Worm (Caenorhabditis elegans): ENCODE data around the gene iglr-2.
A peak's percentile ranks its signal among the peaks of the same experiment; 100 is the strongest.

iglr-2 gene

DNA sequence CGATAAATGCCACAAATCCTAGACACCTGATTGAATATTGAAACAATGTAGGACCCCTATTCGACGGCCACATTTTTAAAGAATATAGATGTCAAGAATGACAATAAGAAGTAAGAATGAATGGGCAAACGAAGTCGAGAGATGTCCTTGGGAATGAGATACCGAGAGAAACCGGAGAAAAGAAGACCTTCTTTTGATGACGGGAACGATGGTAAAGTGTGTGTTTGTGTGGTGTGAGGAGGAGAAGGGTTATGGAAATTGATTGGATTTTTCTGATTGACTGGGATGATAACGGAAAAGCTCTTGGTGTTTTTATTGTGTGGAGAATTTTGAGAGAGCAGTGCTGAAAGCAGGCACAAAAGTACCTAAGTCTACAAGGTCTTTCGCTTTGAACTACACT lies 37.5 kb upstream of the iglr-2 start, which contains the start of gene R05D3.9:
Gene R05D3.9 (minus strand): TSS at position 101 of the 400 bp plus-strand sequence.
- TF ChIP-seq nhr-179 (tag; optimal IDR thresholded peaks at IDR 0.05) (no peak), attf-6 (GFP tag; IDR thresholded peaks at IDR 0.05) (no peak), F33H1.4 (GFP tag; IDR thresholded peaks at IDR 0.05) (no peak), ztf-26 (tag; optimal IDR thresholded peaks at IDR 0.05) (no peak), F49E8.2 (tag; optimal IDR thresholded peaks at IDR 0.05; ENCODE audit: insufficient read depth) (no peak), snpc-4 (GFP tag; optimal IDR thresholded peaks at IDR 0.05) (no peak), snpc-4 (tag; optimal IDR thresholded peaks at IDR 0.05) (no peak), ceh-100 (GFP tag; IDR thresholded peaks at IDR 0.05) (no peak), tlf-1 (GFP tag; optimal IDR thresholded peaks at IDR 0.05) (no peak), aptf-2 (GFP tag; conservative IDR thresholded peaks at IDR 0.05) (no peak), unc-62 (GFP tag; optimal IDR thresholded peaks at IDR 0.05) (no peak), Y53G8AR.9 (GFP tag; conservative IDR thresholded peaks at IDR 0.05) (no peak), B0019.2 (GFP tag; conservative IDR thresholded peaks at IDR 0.05) (no peak), Y67H2A.10 (GFP tag; conservative IDR thresholded peaks at IDR 0.05) (no peak), ceh-40 (GFP tag; IDR thresholded peaks at IDR 0.05) (no peak), B0261.1 (tag; optimal IDR thresholded peaks at IDR 0.05) (no peak), ztf-28 (GFP tag; IDR thresholded peaks at IDR 0.05) (no peak), T07F8.4 (tag; optimal IDR thresholded peaks at IDR 0.05) (no peak), ama-1 (optimal IDR thresholded peaks at IDR 0.05) (no peak), ama-1 (GFP tag; optimal IDR thresholded peaks at IDR 0.05) (no peak), madf-6 (GFP tag; IDR thresholded peaks at IDR 0.05) (no peak)

DNA sequence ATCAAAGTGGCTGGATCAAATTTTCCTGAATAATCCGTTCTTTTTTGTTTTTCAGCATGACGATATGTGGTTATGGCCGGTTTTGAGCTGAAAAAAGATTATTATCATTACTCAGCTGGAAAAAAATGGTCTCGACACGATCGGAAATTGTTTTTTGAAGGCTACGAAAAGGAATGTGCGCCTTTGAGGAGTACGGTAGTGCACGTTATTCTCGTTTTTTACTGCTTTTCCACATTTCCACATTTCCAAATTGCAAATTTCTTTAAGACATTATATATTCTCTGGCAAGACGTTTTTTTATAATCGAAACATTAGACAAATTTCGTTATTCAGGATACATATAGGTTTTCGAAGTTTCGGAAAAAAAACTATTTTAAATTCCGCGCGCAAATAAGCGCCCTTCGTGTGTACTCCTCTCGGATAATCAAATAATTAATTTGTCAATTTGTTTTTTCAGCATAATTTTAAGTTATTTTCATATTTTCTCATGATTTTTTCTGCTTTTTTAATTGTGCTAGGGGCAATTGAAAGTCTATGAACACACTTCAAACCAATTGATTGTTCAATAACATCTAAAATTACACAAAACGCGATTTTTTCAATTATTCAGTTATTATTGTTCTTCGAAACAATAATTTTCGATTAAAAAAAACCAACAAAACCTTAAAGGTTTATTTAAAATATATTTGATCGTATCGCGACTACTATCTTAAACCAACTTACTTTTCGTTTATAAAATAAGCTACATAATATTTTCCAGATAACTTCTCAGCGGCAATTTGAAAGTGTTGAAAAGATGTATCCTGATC lies 32.3 kb upstream of the iglr-2 start, which contains the start of gene R05D3.3:
Gene R05D3.3 (plus strand): TSS at position 759 of the 809 bp plus-strand sequence.
- TF ChIP-seq somi-1 (GFP tag; optimal IDR thresholded peaks at IDR 0.05) (no peak), let-607 (tag; optimal IDR thresholded peaks at IDR 0.05) (no peak), C17E4.6 (GFP tag; IDR thresholded peaks at IDR 0.05) (no peak), efl-1 (GFP tag; optimal IDR thresholded peaks at IDR 0.05) (peak; percentile 1), tlf-1 (GFP tag; optimal IDR thresholded peaks at IDR 0.05) (no peak), rec-8 (tag; optimal IDR thresholded peaks at IDR 0.05) (no peak), lsl-1 (GFP tag; optimal IDR thresholded peaks at IDR 0.05) (peak; percentile 74), F33H1.4 (GFP tag; IDR thresholded peaks at IDR 0.05) (peak; percentile 55; the same call in 1 of the 2 replicates), ceh-91 (GFP tag; IDR thresholded peaks at IDR 0.05) (peak; percentile 84), madf-6 (GFP tag; IDR thresholded peaks at IDR 0.05) (peak; percentile 44)

DNA sequence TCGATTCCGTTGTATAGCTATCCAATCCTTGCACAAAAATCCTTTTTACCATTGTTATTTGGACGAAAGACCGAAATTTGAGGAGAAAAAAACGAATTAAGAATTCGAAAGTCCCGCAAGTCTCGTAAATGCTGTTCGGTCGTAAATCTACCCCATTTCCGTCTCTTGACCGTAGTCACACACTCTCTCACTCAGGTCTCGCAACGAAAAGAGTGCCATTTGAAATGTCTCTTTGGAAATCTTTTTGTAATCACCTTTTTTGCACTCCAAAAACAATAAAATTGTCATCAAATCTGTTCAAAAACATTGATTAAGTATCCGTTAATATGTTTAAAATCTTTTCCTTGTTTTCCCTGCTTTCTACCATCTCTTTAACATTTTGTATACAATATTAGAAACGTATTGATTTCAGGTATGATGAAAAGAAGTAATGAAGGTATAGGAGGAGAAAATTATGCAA lies 27.1 kb upstream of the iglr-2 start, which contains the start of the genes R05D3.8 and rfp-1:
Gene R05D3.8 (minus strand): TSS at position 115 of the 460 bp plus-strand sequence.
Gene rfp-1 (plus strand): TSS at position 410 of the 460 bp plus-strand sequence.
- peak; percentile 50; the same call in 1 of the 2 replicates for TF ChIP-seq mcd-1 (GFP tag; IDR thresholded peaks at IDR 0.05)
- TF ChIP-seq attf-5 (GFP tag; optimal IDR thresholded peaks at IDR 0.05), result peak; percentile 71
- TF ChIP-seq rcor-1 (GFP tag; IDR thresholded peaks at IDR 0.05), result peak; percentile 55
- 0 out of 2 replicates have a peak, but pooled peaks have one; percentile 34 for TF ChIP-seq pbrm-1 (GFP tag; IDR thresholded peaks at IDR 0.05)
- peak in 1 of 3 experiments; percentile 73 for TF ChIP-seq lin-35 (GFP tag; optimal IDR thresholded peaks at IDR 0.05)
- TF ChIP-seq ama-1 (optimal IDR thresholded peaks at IDR 0.05), result no peak
- TF ChIP-seq ama-1 (GFP tag; optimal IDR thresholded peaks at IDR 0.05), result peak in 1 of 2 experiments; percentile 14
- TF ChIP-seq B0261.1 (tag; optimal IDR thresholded peaks at IDR 0.05), result no peak
- TF ChIP-seq cebp-1 (GFP tag; IDR thresholded peaks at IDR 0.05), result no peak
- TF ChIP-seq cebp-1 (tag; optimal IDR thresholded peaks at IDR 0.05), result peak; percentile 67
- TF ChIP-seq lir-1 (GFP tag; conservative IDR thresholded peaks at IDR 0.05), result no peak; the same call in 1 of the 2 replicates
- no peak for TF ChIP-seq ztf-26 (tag; optimal IDR thresholded peaks at IDR 0.05)
- peak; percentile 77 for TF ChIP-seq ceh-27 (GFP tag; optimal IDR thresholded peaks at IDR 0.05)
- no peak for TF ChIP-seq zfh-2 (GFP tag; conservative IDR thresholded peaks at IDR 0.05)
- TF ChIP-seq sdz-38 (tag; optimal IDR thresholded peaks at IDR 0.05), result no peak
- no peak for TF ChIP-seq Y95B8A.8 (GFP tag; IDR thresholded peaks at IDR 0.05)
- 0 out of 2 replicates have a peak, but pooled peaks have one; percentile 50 for TF ChIP-seq Y53G8AR.9 (GFP tag; conservative IDR thresholded peaks at IDR 0.05)
- TF ChIP-seq nfyb-1 (GFP tag; IDR thresholded peaks at IDR 0.05), result peak; percentile 67; the same call in 1 of the 2 replicates
- TF ChIP-seq D2030.7 (GFP tag; IDR thresholded peaks at IDR 0.05), result peak; percentile 61; the same call in 1 of the 2 replicates
- TF ChIP-seq ceh-91 (GFP tag; IDR thresholded peaks at IDR 0.05), result peak; percentile 72
- peak; percentile 3 for TF ChIP-seq ZK185.1 (tag; optimal IDR thresholded peaks at IDR 0.05; ENCODE audit: poor library complexity, severe bottlenecking)

All from whole organism, young adult.